Fruit fly (Drosophila melanogaster): ENCODE measurements around the gene SAK.

The SAK gene

dm6 chr3L:21529108-21529507 is 13.4 kb upstream of the SAK start, which contains the start of gene Arv1:
Arv1 (minus strand) TSS chr3L:21529333.
- no peak for TF ChIP-seq CG4318 (GFP tag; optimal IDR thresholded peaks at IDR 0.05)
- TF ChIP-seq CG11902 (GFP tag; optimal IDR thresholded peaks at IDR 0.05): no peak
- TF ChIP-seq OdsH (GFP tag; optimal IDR thresholded peaks at IDR 0.05): no peak
- no peak for TF ChIP-seq Smox (GFP tag; optimal IDR thresholded peaks at IDR 0.05)
- TF ChIP-seq dac (GFP tag; optimal IDR thresholded peaks at IDR 0.05): no peak
- no peak for TF ChIP-seq spab (GFP tag; optimal IDR thresholded peaks at IDR 0.05)
- TF ChIP-seq Gug (GFP tag; IDR thresholded peaks at IDR 0.05): no peak
- TF ChIP-seq svp (GFP tag): no peak
- TF ChIP-seq CG8319 (GFP tag; optimal IDR thresholded peaks at IDR 0.05): no peak
- no peak for TF ChIP-seq CG3919 (GFP tag; optimal IDR thresholded peaks at IDR 0.05)
- no peak for TF ChIP-seq Ets21C (GFP tag; optimal IDR thresholded peaks at IDR 0.05)
- no peak for TF ChIP-seq acj6 (GFP tag; optimal IDR thresholded peaks at IDR 0.05)
- TF ChIP-seq CG15336 (GFP tag; IDR thresholded peaks at IDR 0.05): no peak
- no peak for TF ChIP-seq eg (GFP tag; IDR thresholded peaks at IDR 0.05)
- TF ChIP-seq CG6854 (GFP tag; optimal IDR thresholded peaks at IDR 0.05): no peak
- no peak for TF ChIP-seq Hr4 (GFP tag; optimal IDR thresholded peaks at IDR 0.05)
- TF ChIP-seq fd59A (GFP tag; optimal IDR thresholded peaks at IDR 0.05): no peak

DNA sequence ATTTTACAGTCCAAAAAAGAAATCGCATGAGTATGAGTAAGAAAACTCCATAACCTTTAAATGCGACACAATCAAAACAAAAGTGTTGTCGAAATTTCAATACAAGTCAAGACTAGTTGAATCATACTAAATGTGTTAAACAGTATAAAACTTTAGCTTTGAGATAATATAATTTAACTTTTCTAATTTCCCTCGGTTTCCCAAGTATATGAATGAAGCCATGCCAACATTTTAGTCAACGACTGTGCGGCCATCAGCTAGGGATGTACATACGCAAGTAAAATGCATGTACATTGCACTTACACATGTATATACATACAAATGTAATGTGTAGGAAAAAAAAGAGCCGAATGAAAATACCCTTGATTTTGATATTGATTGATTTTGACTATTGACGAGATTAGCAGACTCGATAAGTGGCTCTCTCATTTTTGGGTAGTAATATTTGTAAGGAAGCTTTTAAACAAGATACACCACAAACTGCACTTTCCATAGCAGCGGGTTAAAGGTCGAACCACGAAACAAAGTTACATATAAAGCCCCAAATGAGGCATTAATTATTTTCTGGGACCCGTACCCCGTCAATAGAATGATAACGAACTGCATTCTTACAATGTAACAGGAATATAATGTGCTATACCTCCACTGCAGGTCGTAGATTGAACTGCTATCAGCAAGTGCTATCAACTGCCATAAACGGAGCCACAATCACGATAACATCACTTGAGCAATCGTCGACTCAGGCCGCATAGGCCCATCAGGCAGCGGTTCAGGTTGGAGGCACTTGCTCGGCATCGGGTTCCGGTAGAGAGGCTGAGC is 8.6 kb upstream of the SAK start:
- no peak for TF ChIP-seq Lpt (GFP tag; optimal IDR thresholded peaks at IDR 0.05)
- TF ChIP-seq Blimp-1 (GFP tag; optimal IDR thresholded peaks at IDR 0.05): no peak
- no peak for TF ChIP-seq CG1621 (tag; optimal IDR thresholded peaks at IDR 0.05)
- no peak for TF ChIP-seq eg (GFP tag; IDR thresholded peaks at IDR 0.05)
- TF ChIP-seq fd59A (GFP tag; optimal IDR thresholded peaks at IDR 0.05): no peak
- no peak for TF ChIP-seq CG8632 (GFP tag; optimal IDR thresholded peaks at IDR 0.05)
- TF ChIP-seq dac (GFP tag; optimal IDR thresholded peaks at IDR 0.05): no peak
- TF ChIP-seq Hr39 (GFP tag; optimal IDR thresholded peaks at IDR 0.05): no peak
- TF ChIP-seq CG11762 (GFP tag; optimal IDR thresholded peaks at IDR 0.05; ENCODE audit: insufficient read depth): peak; percentile 24
- TF ChIP-seq Eip75B (GFP tag; optimal IDR thresholded peaks at IDR 0.05): peak; percentile 61
- TF ChIP-seq CG6792 (GFP tag; optimal IDR thresholded peaks at IDR 0.05): peak; percentile 40
- peak; percentile 23 for TF ChIP-seq lz (GFP tag; optimal IDR thresholded peaks at IDR 0.05)
- no peak for TF ChIP-seq CG7368 (GFP tag; optimal IDR thresholded peaks at IDR 0.05)
- peak; percentile 12 for TF ChIP-seq Sox15 (GFP tag; optimal IDR thresholded peaks at IDR 0.05)
- no peak for TF ChIP-seq pdm3 (GFP tag; optimal IDR thresholded peaks at IDR 0.05)
- no peak for TF ChIP-seq CG32006 (GFP tag; optimal IDR thresholded peaks at IDR 0.05)
- no peak for TF ChIP-seq Sox102F (GFP tag; optimal IDR thresholded peaks at IDR 0.05)
- no peak; the same call in 2 of the 3 replicates for TF ChIP-seq CG8119 (GFP tag; IDR thresholded peaks at IDR 0.05)
- no peak for TF ChIP-seq Smox (GFP tag; optimal IDR thresholded peaks at IDR 0.05)
- peak; percentile 39 for TF ChIP-seq CG31627 (GFP tag; optimal IDR thresholded peaks at IDR 0.05)
- no peak for TF ChIP-seq salr (GFP tag; optimal IDR thresholded peaks at IDR 0.05)
- no peak for TF ChIP-seq CG4318 (GFP tag; optimal IDR thresholded peaks at IDR 0.05)
- TF ChIP-seq OdsH (GFP tag; optimal IDR thresholded peaks at IDR 0.05): no peak
- TF ChIP-seq Ets96B (tag; optimal IDR thresholded peaks at IDR 0.05): peak; percentile 49
- no peak for TF ChIP-seq fkh (GFP tag; optimal IDR thresholded peaks at IDR 0.05)
- TF ChIP-seq acj6 (GFP tag; optimal IDR thresholded peaks at IDR 0.05): peak; percentile 61
- no peak for TF ChIP-seq achi (GFP tag; optimal IDR thresholded peaks at IDR 0.05)
- no peak for TF ChIP-seq spab (GFP tag; optimal IDR thresholded peaks at IDR 0.05)
- TF ChIP-seq CG10669 (GFP tag; optimal IDR thresholded peaks at IDR 0.05): no peak
- TF ChIP-seq Gug (GFP tag; IDR thresholded peaks at IDR 0.05): no peak; the same call in 1 of the 2 replicates
- TF ChIP-seq Met (GFP tag; optimal IDR thresholded peaks at IDR 0.05): no peak
- TF ChIP-seq net (GFP tag; optimal IDR thresholded peaks at IDR 0.05): no peak
- TF ChIP-seq Hr38 (GFP tag; optimal IDR thresholded peaks at IDR 0.05): no peak
- TF ChIP-seq CG11294 (GFP tag; IDR thresholded peaks at IDR 0.05): no peak
- peak; percentile 83 for TF ChIP-seq Eip78C (GFP tag)
- TF ChIP-seq cyc (GFP tag; optimal IDR thresholded peaks at IDR 0.05): peak; percentile 48
- peak; percentile 62 for TF ChIP-seq esn (GFP tag; optimal IDR thresholded peaks at IDR 0.05)
- no peak for TF ChIP-seq Ets21C (GFP tag; optimal IDR thresholded peaks at IDR 0.05)
- TF ChIP-seq CG3919 (GFP tag; optimal IDR thresholded peaks at IDR 0.05): no peak
- no peak for TF ChIP-seq fd85E (GFP tag; optimal IDR thresholded peaks at IDR 0.05)
- no peak for TF ChIP-seq CG34406 (GFP tag; optimal IDR thresholded peaks at IDR 0.05)
- TF ChIP-seq ss (GFP tag; optimal IDR thresholded peaks at IDR 0.05): no peak

Data from whole organism, prepupa.